Worm (Caenorhabditis elegans) whole organism, late embryonic: ENCODE results near the gene best-14.

Source experiments
- C08G9.2 ChIP-seq: sonication (generic microtip); optimal IDR thresholded peaks from 2 replicates; lab custom pipeline; 2016; ENCODE audit warnings: mild to moderate bottlenecking, missing genetic modification characterization, moderate library complexity, missing compliant biosample characterization
- C38D4.7 ChIP-seq: fragments of 200-800 bp; sonication (Bioruptor generic); optimal IDR thresholded peaks from 2 replicates; lab custom pipeline; 2018; ENCODE audit warnings: mild to moderate bottlenecking, missing genetic modification characterization, moderate library complexity, missing compliant biosample characterization
- K09A11.1 ChIP-seq: sonication (generic microtip); optimal IDR thresholded peaks from 2 replicates; lab custom pipeline; 2017; ENCODE audit warnings: antibody characterized with exemption, mild to moderate bottlenecking, missing genetic modification characterization, missing compliant biosample characterization; ENCODE audit not compliant: insufficient read depth
- T23F11.4 ChIP-seq: fragments of 200-800 bp; sonication (Bioruptor generic); optimal IDR thresholded peaks from 2 replicates; lab custom pipeline; 2018; ENCODE audit warnings: mild to moderate bottlenecking, missing genetic modification characterization, missing compliant biosample characterization
- Y22D7AL.16 ChIP-seq: sonication (generic microtip); optimal IDR thresholded peaks from 2 replicates; lab custom pipeline; 2016; ENCODE audit warnings: missing genetic modification characterization, missing compliant biosample characterization
- ahr-1 ChIP-seq: sonication (generic microtip); optimal IDR thresholded peaks from 2 replicates; lab custom pipeline; 2016; ENCODE audit warnings: missing genetic modification characterization, missing compliant biosample characterization
- ceh-18 ChIP-seq: sonication (generic microtip); optimal IDR thresholded peaks from 2 replicates; lab custom pipeline; 2016; ENCODE audit warnings: missing genetic modification characterization, missing compliant biosample characterization
- ceh-24 ChIP-seq: sonication (generic microtip); optimal IDR thresholded peaks from 2 replicates; lab custom pipeline; 2016; ENCODE audit warnings: mild to moderate bottlenecking, missing genetic modification characterization, missing compliant biosample characterization
- ceh-34 ChIP-seq: sonication (generic microtip); optimal IDR thresholded peaks from 2 replicates; lab custom pipeline; 2016; ENCODE audit warnings: mild to moderate bottlenecking, missing genetic modification characterization, missing compliant biosample characterization
- ceh-45 ChIP-seq: fragments of 200-800 bp; sonication (Bioruptor generic); IDR thresholded peaks from 2 replicates; pipeline ENCODE4 v1.3.6; 2022; ENCODE audit warnings: missing genetic modification reagents, missing genetic modification characterization, missing compliant biosample characterization
- ceh-48 ChIP-seq: sonication (generic microtip); optimal IDR thresholded peaks from 2 replicates; lab custom pipeline; 2016; ENCODE audit warnings: missing genetic modification characterization, inconsistent platforms, missing compliant biosample characterization
- che-1 ChIP-seq: sonication (generic microtip); optimal IDR thresholded peaks from 2 replicates; lab custom pipeline; 2016; ENCODE audit warnings: mild to moderate bottlenecking, missing genetic modification characterization, missing compliant biosample characterization
- dve-1 ChIP-seq: sonication (generic microtip); optimal IDR thresholded peaks from 2 replicates; lab custom pipeline; 2017; ENCODE audit warnings: antibody characterized with exemption, mild to moderate bottlenecking, missing genetic modification characterization, missing compliant biosample characterization
- elt-2 ChIP-seq: sonication (generic microtip); optimal IDR thresholded peaks from 2 replicates; lab custom pipeline; 2016; ENCODE audit warnings: missing genetic modification reagents, missing genetic modification characterization, missing compliant biosample characterization
- ets-4 ChIP-seq: sonication (generic microtip); optimal IDR thresholded peaks from 2 replicates; lab custom pipeline; 2016; ENCODE audit warnings: missing genetic modification characterization, missing compliant biosample characterization
- eyg-1 ChIP-seq: sonication (generic microtip); optimal IDR thresholded peaks from 2 replicates; lab custom pipeline; 2016; ENCODE audit warnings: missing genotype, missing genetic modification characterization, missing compliant biosample characterization
- fax-1 ChIP-seq: sonication (generic microtip); optimal IDR thresholded peaks from 2 replicates; lab custom pipeline; 2016; ENCODE audit warnings: missing genotype, missing genetic modification characterization, missing compliant biosample characterization
- fkh-10 ChIP-seq: fragments of 150-350 bp; optimal IDR thresholded peaks from 2 replicates; lab custom pipeline; 2014; ENCODE audit warnings: missing biosample characterization, missing genetic modification reagents, missing genetic modification characterization
- fkh-6 ChIP-seq: sonication (generic microtip); optimal IDR thresholded peaks from 2 replicates; lab custom pipeline; 2016; ENCODE audit warnings: missing genetic modification characterization, missing compliant biosample characterization
- gmeb-2 ChIP-seq: sonication (generic microtip); optimal IDR thresholded peaks from 2 replicates; lab custom pipeline; 2016; ENCODE audit warnings: missing genetic modification characterization, inconsistent platforms, missing compliant biosample characterization
- hlh-13 ChIP-seq: fragments of 200-800 bp; sonication (Bioruptor generic); optimal IDR thresholded peaks from 2 replicates; lab custom pipeline; 2018; ENCODE audit warnings: mild to moderate bottlenecking, missing genetic modification characterization, missing compliant biosample characterization
- hlh-30 ChIP-seq: sonication (generic microtip); optimal IDR thresholded peaks from 2 replicates; lab custom pipeline; 2017; ENCODE audit warnings: antibody characterized with exemption, missing genetic modification characterization, missing compliant biosample characterization; ENCODE audit not compliant: insufficient read depth
- hlh-6 ChIP-seq: sonication (generic microtip); optimal IDR thresholded peaks from 2 replicates; lab custom pipeline; 2016; ENCODE audit warnings: missing genotype, missing genetic modification characterization, missing compliant biosample characterization
- hlh-8 ChIP-seq: sonication (generic microtip); optimal IDR thresholded peaks from 2 replicates; lab custom pipeline; 2016; ENCODE audit warnings: missing genotype, missing genetic modification characterization, missing compliant biosample characterization
- nfya-1 ChIP-seq: sonication (generic microtip); optimal IDR thresholded peaks from 2 replicates; lab custom pipeline; 2017; ENCODE audit warnings: missing genetic modification characterization, mild to moderate bottlenecking, missing compliant biosample characterization, antibody characterized with exemption, moderate library complexity
- nhr-11 ChIP-seq: fragments of 150-350 bp; optimal IDR thresholded peaks from 2 replicates; lab custom pipeline; 2014; ENCODE audit warnings: missing biosample characterization, missing genetic modification characterization
- pag-3 ChIP-seq: sonication (generic microtip); optimal IDR thresholded peaks from 2 replicates; lab custom pipeline; 2016; ENCODE audit warnings: missing compliant biosample characterization, missing genetic modification characterization, borderline replicate concordance
- pax-1 ChIP-seq: fragments of 150-350 bp; optimal IDR thresholded peaks from 2 replicates; lab custom pipeline; 2014; ENCODE audit warnings: missing biosample characterization, missing genetic modification characterization
- pha-4 ChIP-seq: fragments of 150-350 bp; optimal IDR thresholded peaks from 2 replicates; lab custom pipeline; 2018; ENCODE audit warnings: missing biosample characterization, missing genetic modification reagents, missing genetic modification characterization
- pros-1 ChIP-seq: fragments of 150-350 bp; optimal IDR thresholded peaks from 2 replicates; lab custom pipeline; 2014; ENCODE audit warnings: missing biosample characterization, missing genetic modification reagents, missing genetic modification characterization
- ref-2 ChIP-seq: sonication (generic microtip); optimal IDR thresholded peaks from 2 replicates; lab custom pipeline; 2016; ENCODE audit warnings: missing genetic modification characterization, missing compliant biosample characterization
- sox-2 ChIP-seq: fragments of 200-800 bp; sonication (Bioruptor generic); IDR thresholded peaks from 2 replicates; pipeline ENCODE4 v1.3.6; 2022; ENCODE audit warnings: missing genetic modification reagents, missing genetic modification characterization, missing compliant biosample characterization
- tbx-2 ChIP-seq: sonication (generic microtip); optimal IDR thresholded peaks from 2 replicates; lab custom pipeline; 2016; ENCODE audit warnings: missing genetic modification characterization, missing compliant biosample characterization
- tbx-7 ChIP-seq: sonication (generic microtip); optimal IDR thresholded peaks from 2 replicates; lab custom pipeline; 2016; ENCODE audit warnings: missing genotype, missing genetic modification characterization, missing compliant biosample characterization
- ttx-3 ChIP-seq: sonication (generic microtip); optimal IDR thresholded peaks from 2 replicates; lab custom pipeline; 2016; ENCODE audit warnings: missing genetic modification reagents, missing genetic modification characterization, missing compliant biosample characterization
- zip-5 ChIP-seq: sonication (generic microtip); optimal IDR thresholded peaks from 2 replicates; lab custom pipeline; 2016; ENCODE audit warnings: missing genetic modification characterization, missing compliant biosample characterization
- ztf-16 ChIP-seq: sonication (generic microtip); optimal IDR thresholded peaks from 2 replicates; lab custom pipeline; 2017; ENCODE audit warnings: missing genetic modification characterization, missing compliant biosample characterization

The best-14 gene

DNA sequence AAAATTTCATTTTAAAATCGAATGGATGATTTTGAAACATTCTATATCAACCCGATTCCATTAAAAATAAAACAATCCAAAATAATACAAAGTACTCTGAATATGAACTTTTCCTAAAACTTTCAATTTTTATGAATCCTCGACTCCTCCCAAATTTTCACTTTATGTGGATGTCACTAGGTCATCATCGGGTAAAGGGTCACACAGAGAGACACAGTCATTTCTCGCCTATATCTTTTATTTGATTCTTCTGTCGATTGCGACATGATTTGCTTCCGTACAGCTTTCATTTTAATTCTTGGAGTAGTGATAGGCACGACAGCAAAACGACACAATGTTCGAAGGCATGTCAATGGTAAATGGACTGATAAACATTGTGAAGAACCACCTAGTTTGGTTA is 29.3 kb upstream of the best-14 start, which contains the start of gene F25D1.3:
TSS of gene F25D1.3 (plus strand) at position 225 of the 400 bp plus-strand sequence.
- TF ChIP-seq ets-4 (tag; lab: Kevin White, UChicago) = no peak
- TF ChIP-seq hlh-8 (tag; lab: Kevin White, UChicago) = no peak
- TF ChIP-seq pag-3 (tag; lab: Kevin White, UChicago) = no peak
- TF ChIP-seq gmeb-2 (tag; lab: Kevin White, UChicago) = no peak
- TF ChIP-seq nfya-1 (tag; lab: Kevin White, UChicago) = no peak

ce11 chrV:10529600-10529999 is 28.2 kb upstream of the best-14 start:
- TF ChIP-seq Y22D7AL.16 (tag; lab: Kevin White, UChicago) (no peak), ttx-3 (tag; lab: Kevin White, UChicago) (no peak), pha-4 (tag; lab: Kevin White, UChicago) (no peak), ceh-24 (tag; lab: Kevin White, UChicago) (no peak), ztf-16 (tag; lab: Kevin White, UChicago) (no peak), fkh-10 (no peak), nhr-11 (no peak), fkh-6 (tag; lab: Kevin White, UChicago) (no peak), C38D4.7 (no peak), hlh-13 (GFP tag; lab: Kevin White, UChicago) (no peak), pag-3 (tag; lab: Kevin White, UChicago) (no peak), K09A11.1 (tag; lab: Kevin White, UChicago) (no peak), pros-1 (tag; lab: Kevin White, UChicago) (no peak), ahr-1 (tag; lab: Kevin White, UChicago) (no peak), T23F11.4 (no peak), nfya-1 (tag; lab: Kevin White, UChicago) (no peak), tbx-7 (tag; lab: Kevin White, UChicago) (no peak), C08G9.2 (tag; lab: Kevin White, UChicago) (no peak)

DNA sequence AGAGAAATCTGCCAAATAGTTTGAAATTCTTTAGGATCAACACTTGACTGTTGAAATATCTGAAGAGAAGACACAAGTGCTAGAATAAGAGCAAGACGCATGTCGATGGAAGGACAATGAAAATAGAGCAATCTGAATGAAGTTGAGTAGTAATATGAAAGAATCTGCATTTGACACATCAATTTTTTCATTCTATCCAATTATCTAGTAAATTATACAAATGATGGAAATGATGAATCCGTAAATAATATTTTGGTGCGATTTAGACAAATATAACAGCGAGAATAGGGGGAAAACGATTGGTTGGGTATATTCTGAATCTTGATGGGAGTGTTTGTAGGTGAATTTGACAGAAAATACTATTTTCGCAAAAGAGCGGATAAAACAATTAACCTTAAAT is 25.1 kb upstream of the best-14 start, which contains the start of gene txt-10:
TSS of gene txt-10 (minus strand) at position 101 of the 400 bp plus-strand sequence.
- no peak for TF ChIP-seq ref-2 (tag; lab: Kevin White, UChicago)
- no peak for TF ChIP-seq ceh-18
- TF ChIP-seq hlh-8 (tag; lab: Kevin White, UChicago) = no peak
- no peak for TF ChIP-seq C08G9.2 (tag; lab: Kevin White, UChicago)
- no peak for TF ChIP-seq fax-1 (tag; lab: Kevin White, UChicago)
- TF ChIP-seq eyg-1 = no peak
- no peak for TF ChIP-seq sox-2 (GFP tag; lab: Robert Waterston, UW)
- TF ChIP-seq hlh-30 = no peak
- TF ChIP-seq Y22D7AL.16 (tag; lab: Kevin White, UChicago) = no peak
- no peak for TF ChIP-seq fkh-10

DNA sequence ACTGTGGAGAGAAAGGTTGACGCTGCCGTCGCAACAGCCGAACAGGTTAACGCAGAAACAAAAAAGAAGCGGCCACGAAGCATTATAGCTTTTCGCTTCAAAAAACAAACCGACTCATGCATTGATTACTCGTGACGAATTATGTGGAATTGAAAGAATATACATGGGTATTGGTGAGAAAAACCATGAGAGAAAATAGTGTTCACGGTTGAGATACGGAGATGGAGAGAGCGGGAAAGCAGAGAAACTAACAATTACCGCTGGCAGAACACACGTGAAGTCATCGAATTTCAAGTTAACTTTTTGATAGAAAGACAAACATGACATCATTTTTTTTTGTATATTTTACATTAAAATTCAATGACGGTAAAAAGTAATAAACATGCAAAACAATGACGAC is 22.5 kb upstream of the best-14 start:
- TF ChIP-seq ceh-45 (no peak), ztf-16 (tag; lab: Kevin White, UChicago) (no peak), hlh-6 (no peak), pha-4 (tag; lab: Kevin White, UChicago) (no peak), K09A11.1 (tag; lab: Kevin White, UChicago) (no peak), hlh-30 (no peak), ceh-48 (no peak), ceh-34 (tag; lab: Kevin White, UChicago) (no peak), elt-2 (tag; lab: Kevin White, UChicago) (no peak), che-1 (tag; lab: Kevin White, UChicago) (no peak), ceh-24 (tag; lab: Kevin White, UChicago) (no peak), dve-1 (tag; lab: Kevin White, UChicago) (no peak), tbx-2 (tag; lab: Kevin White, UChicago) (no peak), zip-5 (no peak), pax-1 (no peak), gmeb-2 (tag; lab: Kevin White, UChicago) (no peak)
- TF ChIP-seq, all 69 proteins: peak for 0
